Fruit fly (Drosophila melanogaster): ENCODE results near the gene Ge-1.
A peak's percentile ranks its signal among the peaks of the same experiment; 100 is the strongest.

Ge-1 gene

DNA sequence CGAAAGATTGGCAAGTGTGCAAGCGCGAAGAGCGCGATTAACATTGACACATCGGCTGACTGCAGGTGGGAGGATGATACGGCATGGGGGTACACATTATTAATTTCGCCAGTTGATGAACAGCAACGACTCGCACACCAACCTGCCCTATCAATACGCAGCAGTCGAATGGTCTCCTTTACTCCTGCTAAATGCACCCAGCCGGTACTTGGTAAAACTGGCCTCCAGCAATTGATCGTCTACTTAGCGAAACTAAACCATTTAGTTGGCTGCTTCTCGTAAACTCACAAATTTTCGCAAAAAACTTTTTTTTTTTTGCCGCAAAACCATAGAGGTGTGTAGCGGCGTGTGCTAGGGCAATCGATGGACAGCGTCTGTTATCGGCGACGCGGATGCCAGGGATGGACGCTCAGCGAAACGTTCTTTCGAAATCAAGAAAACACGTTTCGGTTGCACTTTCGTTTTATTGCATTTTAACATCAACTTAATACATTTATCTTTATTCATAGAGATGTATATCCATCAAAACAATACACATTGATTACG, at the start of gene Ge-1 (continued):
- TF ChIP-seq lov (optimal IDR thresholded peaks at IDR 0.05) (no peak), lov (GFP tag; IDR thresholded peaks at IDR 0.05) (no peak), CG18764 (GFP tag; optimal IDR thresholded peaks at IDR 0.05) (peak; percentile 2), Blimp-1 (GFP tag; optimal IDR thresholded peaks at IDR 0.05) (no peak), Nf-YC (tag; optimal IDR thresholded peaks at IDR 0.05) (no peak), p53 (GFP tag; optimal IDR thresholded peaks at IDR 0.05) (no peak), Hmr (GFP tag; optimal IDR thresholded peaks at IDR 0.05) (no peak), CG3407 (GFP tag; optimal IDR thresholded peaks at IDR 0.05) (no peak), CG34422 (GFP tag; IDR thresholded peaks at IDR 0.05) (peak; percentile 84; the same call in 2 of the 3 replicates), Nf-YA (GFP tag; IDR thresholded peaks at IDR 0.05) (no peak), fu2 (GFP tag; optimal IDR thresholded peaks at IDR 0.05) (no peak), Side (GFP tag; optimal IDR thresholded peaks at IDR 0.05) (no peak), pita (GFP tag; optimal IDR thresholded peaks at IDR 0.05) (no peak), jing (GFP tag; optimal IDR thresholded peaks at IDR 0.05) (no peak), croc (GFP tag; conservative IDR thresholded peaks at IDR 0.05) (no peak), Bdp1 (GFP tag; optimal IDR thresholded peaks at IDR 0.05) (no peak), bcd (GFP tag; optimal IDR thresholded peaks at IDR 0.05) (no peak), Ets97D (GFP tag; optimal IDR thresholded peaks at IDR 0.05) (peak; percentile 26), gro (GFP tag; optimal IDR thresholded peaks at IDR 0.05) (no peak), unpg (GFP tag; optimal IDR thresholded peaks at IDR 0.05) (no peak), CG6765 (GFP tag; optimal IDR thresholded peaks at IDR 0.05) (no peak), CG11093 (GFP tag; IDR thresholded peaks at IDR 0.05) (no peak), oc (tag; optimal IDR thresholded peaks at IDR 0.05) (no peak), HLH54F (GFP tag; optimal IDR thresholded peaks at IDR 0.05) (no peak), br (optimal IDR thresholded peaks at IDR 0.05) (no peak), Dad (GFP tag; optimal IDR thresholded peaks at IDR 0.05) (no peak), CG33557 (GFP tag; optimal IDR thresholded peaks at IDR 0.05) (no peak), CG8944 (GFP tag; optimal IDR thresholded peaks at IDR 0.05) (no peak), CG4424 (GFP tag; optimal IDR thresholded peaks at IDR 0.05) (peak; percentile 19), H2.0 (GFP tag; IDR thresholded peaks at IDR 0.05) (no peak), pros (GFP tag; optimal IDR thresholded peaks at IDR 0.05) (no peak), lbe (GFP tag; optimal IDR thresholded peaks at IDR 0.05) (no peak), nau (GFP tag; optimal IDR thresholded peaks at IDR 0.05) (no peak), HmgZ (tag; optimal IDR thresholded peaks at IDR 0.05) (peak; percentile 38), CG9817 (tag; optimal IDR thresholded peaks at IDR 0.05) (no peak), Oli (tag; optimal IDR thresholded peaks at IDR 0.05) (no peak), Abd-B (GFP tag; optimal IDR thresholded peaks at IDR 0.05) (no peak), ATbp (GFP tag; optimal IDR thresholded peaks at IDR 0.05) (no peak), Ssrp (tag; optimal IDR thresholded peaks at IDR 0.05) (no peak), maf-S (GFP tag; optimal IDR thresholded peaks at IDR 0.05) (no peak), CG15269 (tag; optimal IDR thresholded peaks at IDR 0.05) (no peak), CG12299 (tag; optimal IDR thresholded peaks at IDR 0.05) (no peak), ash1 (GFP tag; optimal IDR thresholded peaks at IDR 0.05) (no peak), corto (GFP tag; optimal IDR thresholded peaks at IDR 0.05) (no peak), CrebB (tag; optimal IDR thresholded peaks at IDR 0.05) (no peak), Max (GFP tag; optimal IDR thresholded peaks at IDR 0.05) (no peak), cato (GFP tag; optimal IDR thresholded peaks at IDR 0.05; ENCODE audit: borderline replicate concordance) (no peak), org-1 (GFP tag; optimal IDR thresholded peaks at IDR 0.05) (no peak), CG3065 (GFP tag; optimal IDR thresholded peaks at IDR 0.05) (no peak), Deaf1 (tag; optimal IDR thresholded peaks at IDR 0.05) (no peak), pan (optimal IDR thresholded peaks at IDR 0.05) (no peak), pan (GFP tag; optimal IDR thresholded peaks at IDR 0.05 in 1 of 2, IDR thresholded peaks at IDR 0.05 in 1 of 2) (no peak)

Measured in whole organism, embryonic.